Fruit fly (Drosophila melanogaster) whole organism, embryonic: Measurements from ENCODE around the gene Chpf.

Experiments
- ATbp ChIP-seq: fragments of 200-800 bp; sonication (Bioruptor generic); optimal IDR thresholded peaks from 2 replicates; lab custom pipeline; 2017; ENCODE audit warnings: missing biosample characterization, mild to moderate bottlenecking, missing genetic modification characterization, missing genetic modification reagents
- Adf1 ChIP-seq: fragments of 200-800 bp; sonication (Bioruptor generic); IDR thresholded peaks from 2 replicates; pipeline ENCODE4 v1.3.6; 2022; ENCODE audit warnings: missing biosample characterization, missing genetic modification characterization
- Awh ChIP-seq: fragments of 200-800 bp; sonication (Bioruptor generic); IDR thresholded peaks from 2 replicates; pipeline ENCODE4, ENCODE4 v1.3.6; 2022; ENCODE audit warnings: missing biosample characterization, missing genetic modification characterization
- C15 ChIP-seq: fragments of 200-800 bp; sonication (Bioruptor generic); IDR thresholded peaks from 3 replicates; pipeline ENCODE4 v1.3.6; 2022; ENCODE audit warnings: missing biosample characterization, missing genetic modification characterization
- CG11085 ChIP-seq: fragments of 200-800 bp; sonication (Bioruptor generic); IDR thresholded peaks from 2 replicates; pipeline ENCODE4 v1.3.6; 2022; ENCODE audit warnings: missing biosample characterization, missing genetic modification characterization
- CG11695 ChIP-seq: fragments of 200-800 bp; sonication (Bioruptor generic); IDR thresholded peaks from 3 replicates; pipeline ENCODE4 v1.3.6; 2022; ENCODE audit warnings: missing biosample characterization, missing genetic modification characterization
- CG12104 ChIP-seq: fragments of 200-800 bp; sonication (Bioruptor generic); optimal IDR thresholded peaks from 3 replicates; lab custom pipeline; 2016; ENCODE audit warnings: missing biosample characterization, missing genetic modification characterization
- CG17361 ChIP-seq: fragments of 200-800 bp; sonication (Bioruptor generic); IDR thresholded peaks from 3 replicates; pipeline ENCODE4 v1.3.6; 2022; ENCODE audit warnings: missing biosample characterization, missing genetic modification characterization
- CG1832 ChIP-seq: fragments of 200-800 bp; sonication (Bioruptor generic); optimal IDR thresholded peaks from 2 replicates; lab custom pipeline; 2017; ENCODE audit warnings: missing biosample characterization, mild to moderate bottlenecking, missing genetic modification characterization, inconsistent platforms
- CG2129 ChIP-seq: fragments of 200-800 bp; sonication (Bioruptor generic); IDR thresholded peaks from 2 replicates; pipeline ENCODE4 v1.3.6; 2022; ENCODE audit warnings: missing biosample characterization, missing genetic modification characterization; ENCODE audit not compliant: partially characterized antibody
- CG32767 ChIP-seq: fragments of 200-800 bp; sonication (Bioruptor generic); IDR thresholded peaks from 2 replicates; pipeline ENCODE4 v1.3.6; 2022; ENCODE audit warnings: missing biosample characterization, missing genetic modification characterization
- CG4328 ChIP-seq: fragments of 200-800 bp; sonication (Bioruptor generic); optimal IDR thresholded peaks from 3 replicates; lab custom pipeline; 2017; ENCODE audit warnings: missing biosample characterization, missing genetic modification reagents, missing genetic modification characterization
- CG4360 ChIP-seq: fragments of 200-800 bp; sonication (Bioruptor generic); IDR thresholded peaks from 2 replicates; pipeline ENCODE4 v1.3.6; 2022; ENCODE audit warnings: missing biosample characterization, missing genetic modification characterization
- CG7372 ChIP-seq: fragments of 200-800 bp; sonication (Bioruptor generic); IDR thresholded peaks from 2 replicates; pipeline ENCODE4 v1.3.6; 2022; ENCODE audit warnings: missing biosample characterization, missing genetic modification characterization
- CG7556 ChIP-seq: fragments of 200-800 bp; sonication (Bioruptor generic); optimal IDR thresholded peaks from 2 replicates; lab custom pipeline; 2017; ENCODE audit warnings: missing biosample characterization, mild to moderate bottlenecking, missing genetic modification characterization
- CG7987 ChIP-seq: fragments of 200-800 bp; sonication (Bioruptor generic); optimal IDR thresholded peaks from 2 replicates; lab custom pipeline; 2018; ENCODE audit warnings: missing biosample characterization, mild to moderate bottlenecking, missing genetic modification characterization, moderate library complexity
- CG8089 ChIP-seq: fragments of 200-800 bp; sonication (Bioruptor generic); optimal IDR thresholded peaks from 3 replicates; lab custom pipeline; 2016; ENCODE audit warnings: missing biosample characterization, missing genetic modification characterization
- CG8944 ChIP-seq: fragments of 200-800 bp; sonication (Bioruptor generic); optimal IDR thresholded peaks from 3 replicates; lab custom pipeline; 2016; ENCODE audit warnings: missing biosample characterization, missing genetic modification characterization
- CG9727 ChIP-seq: fragments of 200-800 bp; sonication (Bioruptor generic); optimal IDR thresholded peaks from 3 replicates; lab custom pipeline; 2017; ENCODE audit warnings: missing biosample characterization, mild to moderate bottlenecking, missing genetic modification characterization
- CG9932 ChIP-seq: fragments of 200-800 bp; sonication (Bioruptor generic); IDR thresholded peaks from 2 replicates; pipeline ENCODE4 v1.3.6; 2022; ENCODE audit warnings: missing biosample characterization, missing genetic modification characterization
- CHES-1-like ChIP-seq: fragments of 200-800 bp; sonication (Bioruptor generic); optimal IDR thresholded peaks from 2 replicates; lab custom pipeline; 2016; ENCODE audit warnings: missing biosample characterization, missing genetic modification characterization
- D19B ChIP-seq: fragments of 200-800 bp; sonication (Bioruptor generic); optimal IDR thresholded peaks from 2 replicates; lab custom pipeline; 2017; ENCODE audit warnings: missing biosample characterization, mild to moderate bottlenecking, missing genetic modification characterization
- Dbx ChIP-seq: fragments of 200-800 bp; sonication (Bioruptor generic); IDR thresholded peaks from 3 replicates; pipeline ENCODE4 v1.3.6; 2022; ENCODE audit warnings: missing biosample characterization, missing genetic modification characterization
- Dll ChIP-seq: fragments of 200-800 bp; sonication (Bioruptor generic); IDR thresholded peaks from 4 replicates; pipeline ENCODE4 v1.3.6; 2022; ENCODE audit warnings: missing biosample characterization, missing genetic modification characterization; ENCODE audit not compliant: partially characterized antibody
- Doc3 ChIP-seq: fragments of 200-800 bp; sonication (Bioruptor generic); IDR thresholded peaks from 3 replicates; pipeline ENCODE4 v1.3.6; 2022; ENCODE audit warnings: missing biosample characterization, missing genetic modification characterization; ENCODE audit not compliant: partially characterized antibody
- Dp ChIP-seq: fragments of 200-800 bp; sonication (Bioruptor generic); optimal IDR thresholded peaks from 2 replicates; lab custom pipeline; 2018; ENCODE audit warnings: missing biosample characterization, mild to moderate bottlenecking, missing genetic modification characterization, moderate library complexity
- Drgx ChIP-seq: fragments of 200-800 bp; sonication (Bioruptor generic); IDR thresholded peaks from 2 replicates; pipeline ENCODE4 v1.3.6; 2022; ENCODE audit warnings: missing biosample characterization, missing genetic modification characterization
- GATAe ChIP-seq: fragments of 200-800 bp; sonication (Bioruptor generic); conservative IDR thresholded peaks from 2 replicates; pipeline ENCODE4 v1.3.6; 2022; ENCODE audit warnings: missing biosample characterization, missing genetic modification characterization
- HmgD ChIP-seq: fragments of 200-800 bp; sonication (Bioruptor generic); optimal IDR thresholded peaks from 3 replicates; lab custom pipeline; 2016; ENCODE audit warnings: missing biosample characterization, missing genetic modification characterization
- Mrtf ChIP-seq: fragments of 200-800 bp; sonication (Bioruptor generic); IDR thresholded peaks from 3 replicates; pipeline ENCODE4 v1.3.6; 2022; ENCODE audit warnings: missing biosample characterization, missing genetic modification characterization
- Opbp ChIP-seq: fragments of 200-800 bp; sonication (Bioruptor generic); IDR thresholded peaks from 3 replicates; pipeline ENCODE4 v1.3.6; 2022; ENCODE audit warnings: missing biosample characterization, missing genetic modification characterization; ENCODE audit not compliant: partially characterized antibody
- Ptx1 ChIP-seq: fragments of 200-800 bp; sonication (Bioruptor generic); IDR thresholded peaks from 2 replicates; pipeline ENCODE4 v1.3.6; 2022; ENCODE audit warnings: missing biosample characterization, missing genetic modification characterization
- Six4 ChIP-seq: fragments of 200-800 bp; sonication (Bioruptor generic); optimal IDR thresholded peaks from 2 replicates; lab custom pipeline; 2016; ENCODE audit warnings: missing biosample characterization, missing genetic modification characterization
- Vsx1 ChIP-seq: fragments of 200-800 bp; sonication (Bioruptor generic); optimal IDR thresholded peaks from 2 replicates; lab custom pipeline; 2017; ENCODE audit warnings: missing biosample characterization, mild to moderate bottlenecking, missing genetic modification characterization, missing genetic modification reagents
- bigmax ChIP-seq: fragments of 200-800 bp; sonication (Bioruptor generic); optimal IDR thresholded peaks from 2 replicates; lab custom pipeline; 2018; ENCODE audit warnings: missing biosample characterization, mild to moderate bottlenecking, missing genetic modification characterization
- caup ChIP-seq: fragments of 200-800 bp; sonication (Bioruptor generic); optimal IDR thresholded peaks from 3 replicates; lab custom pipeline; 2017; ENCODE audit warnings: missing biosample characterization, mild to moderate bottlenecking, missing genetic modification characterization, moderate library complexity; ENCODE audit not compliant: severe bottlenecking
- chif ChIP-seq, 2 experiments: fragments of 200-800 bp; sonication (Bioruptor generic); optimal IDR thresholded peaks; 3 replicates each; lab custom pipeline; 2016; ENCODE audit warnings: missing biosample characterization in 2 of 2, missing genetic modification characterization in 2 of 2
- da ChIP-seq: fragments of 200-800 bp; sonication (Bioruptor generic); optimal IDR thresholded peaks from 2 replicates; lab custom pipeline; 2016; ENCODE audit warnings: missing biosample characterization, missing genetic modification characterization
- dimm ChIP-seq: fragments of 200-800 bp; sonication (Bioruptor generic); IDR thresholded peaks from 2 replicates; pipeline ENCODE4 v1.3.6; 2022; ENCODE audit warnings: missing biosample characterization, missing genetic modification characterization
- dpn ChIP-seq, 2 experiments: fragments of 200-800 bp; sonication (Bioruptor generic); optimal IDR thresholded peaks; 3 replicates each; lab custom pipeline; 2016; ENCODE audit warnings: missing biosample characterization in 2 of 2, missing genetic modification characterization in 2 of 2
- eyg ChIP-seq: fragments of 200-800 bp; sonication (Bioruptor generic); optimal IDR thresholded peaks from 3 replicates; lab custom pipeline; 2016; ENCODE audit warnings: missing biosample characterization, missing genetic modification characterization
- fd102C ChIP-seq: fragments of 200-800 bp; sonication (Bioruptor generic); optimal IDR thresholded peaks from 2 replicates; lab custom pipeline; 2018; ENCODE audit warnings: missing biosample characterization, mild to moderate bottlenecking, missing genetic modification characterization, moderate library complexity
- hb ChIP-seq: fragments of 200-800 bp; sonication (Bioruptor generic); IDR thresholded peaks from 3 replicates; pipeline ENCODE4 v1.3.6; 2022; ENCODE audit warnings: missing biosample characterization, missing genetic modification characterization; ENCODE audit not compliant: partially characterized antibody
- lmd ChIP-seq: fragments of 200-800 bp; sonication (Bioruptor generic); IDR thresholded peaks from 2 replicates; pipeline ENCODE4 v1.3.6; 2022; ENCODE audit warnings: missing biosample characterization, missing genetic modification characterization
- nerfin-2 ChIP-seq: fragments of 200-800 bp; sonication (Bioruptor generic); IDR thresholded peaks from 2 replicates; pipeline ENCODE4 v1.3.6; 2022; ENCODE audit warnings: missing biosample characterization, missing genetic modification characterization; ENCODE audit not compliant: partially characterized antibody
- pan ChIP-seq, 4 experiments: fragments of >200 bp in 3 of 4; fragments of 200-800 bp in 1 of 4; sonication (Bioruptor generic) in 1 of 4; optimal IDR thresholded peaks in 3 of 4; IDR thresholded peaks in 1 of 4; 2 replicates each; pipeline versions ENCODE4 v1.3.6 to Lab custom; 2017 to 2022; ENCODE audit warnings: missing biosample characterization in 2 of 4, missing genetic modification characterization in 2 of 4, mixed read lengths in 1 of 4
- sens ChIP-seq: fragments of 200-800 bp; sonication (Bioruptor generic); peaks from one replicate; lab custom pipeline; 2016; ENCODE audit warnings: missing biosample characterization, missing genetic modification characterization
- slou ChIP-seq: fragments of 200-800 bp; sonication (Bioruptor generic); optimal IDR thresholded peaks from 3 replicates; lab custom pipeline; 2016; ENCODE audit warnings: missing biosample characterization, missing genetic modification characterization
- slp2 ChIP-seq: fragments of 200-800 bp; sonication (Bioruptor generic); optimal IDR thresholded peaks from 2 replicates; lab custom pipeline; 2016; ENCODE audit warnings: missing biosample characterization, missing genetic modification characterization
- ssp ChIP-seq: fragments of 200-800 bp; sonication (Bioruptor generic); IDR thresholded peaks from 2 replicates; pipeline ENCODE4 v1.3.6; 2022; ENCODE audit warnings: missing biosample characterization, missing genetic modification characterization
- yki ChIP-seq: fragments of >200 bp; optimal IDR thresholded peaks from 3 replicates; lab custom pipeline; 2018

Chpf gene

dm6 chrX:13099919-13100318 lies 12.3 kb downstream of the Chpf start (continued):
- peak; percentile 48 for TF ChIP-seq CG4360 (GFP tag; lab: Robert Waterston, UW)
- TF ChIP-seq D19B, result peak; percentile 59
- peak; percentile 84 for TF ChIP-seq caup (GFP tag; lab: Kevin White, UChicago)
- peak; percentile 90 for TF ChIP-seq CG11695 (GFP tag; lab: Robert Waterston, UW)
- no peak for TF ChIP-seq da
- no peak for TF ChIP-seq CG8089 (GFP tag; lab: Kevin White, UChicago)
- TF ChIP-seq Ptx1, result peak; percentile 89
- no peak for TF ChIP-seq hb (GFP tag; lab: Robert Waterston, UW)
- peak; percentile 52 for TF ChIP-seq Vsx1 (GFP tag; lab: Kevin White, UChicago)
- TF ChIP-seq GATAe, result no peak
- TF ChIP-seq fd102C (GFP tag; lab: Kevin White, UChicago), result no peak
- peak; percentile 41; the same call in 1 of the 2 replicates for TF ChIP-seq Adf1 (GFP tag; lab: Robert Waterston, UW)
- TF ChIP-seq CG2129, result no peak
- TF ChIP-seq CG17361 (GFP tag; lab: Robert Waterston, UW), result peak; percentile 79
- TF ChIP-seq Dll (GFP tag; lab: Robert Waterston, UW), result no peak
- no peak for TF ChIP-seq nerfin-2
- TF ChIP-seq eyg (GFP tag; lab: Kevin White, UChicago), result no peak
- no peak for TF ChIP-seq bigmax (GFP tag; lab: Kevin White, UChicago)
- no peak for TF ChIP-seq slou (GFP tag; lab: Kevin White, UChicago)
- TF ChIP-seq pan (optimal IDR thresholded peaks at IDR 0.05; lab: Kevin White, UChicago), result no peak
- TF ChIP-seq pan (GFP tag; optimal IDR thresholded peaks at IDR 0.05 in 1 of 2, IDR thresholded peaks at IDR 0.05 in 1 of 2), result peak in 1 of 2 experiments; percentile 93
- TF ChIP-seq chif (GFP tag; optimal IDR thresholded peaks at IDR 0.05; lab: Kevin White, UChicago), result no peak
- peak; percentile 75 for TF ChIP-seq sens (GFP tag; lab: Kevin White, UChicago)
- TF ChIP-seq CG9727, result peak; percentile 70
- no peak for TF ChIP-seq C15 (GFP tag; lab: Robert Waterston, UW)
- TF ChIP-seq HmgD (GFP tag; lab: Kevin White, UChicago), result no peak
- TF ChIP-seq CHES-1-like (GFP tag; lab: Kevin White, UChicago), result no peak
- peak; percentile 66 for TF ChIP-seq ATbp (GFP tag; lab: Kevin White, UChicago)
- TF ChIP-seq CG7372 (GFP tag; lab: Robert Waterston, UW), result peak; percentile 87
- peak; percentile 28 to 82 for TF ChIP-seq dpn (GFP tag; optimal IDR thresholded peaks at IDR 0.05; lab: Kevin White, UChicago)
- TF ChIP-seq CG7987 (GFP tag; lab: Kevin White, UChicago), result peak; percentile 54
- peak; percentile 93 for TF ChIP-seq lmd (GFP tag; lab: Robert Waterston, UW)
- TF ChIP-seq Opbp (GFP tag; lab: Robert Waterston, UW), result no peak
- peak; percentile 79 for TF ChIP-seq CG32767 (GFP tag; lab: Robert Waterston, UW)
- TF ChIP-seq ssp (GFP tag; lab: Robert Waterston, UW), result peak; percentile 70
- peak; percentile 76 for TF ChIP-seq CG7556 (GFP tag; lab: Kevin White, UChicago)
- TF ChIP-seq Dbx (GFP tag; lab: Robert Waterston, UW), result peak; percentile 86
- TF ChIP-seq Six4 (GFP tag; lab: Kevin White, UChicago), result peak; percentile 57
- peak; percentile 38 for TF ChIP-seq CG4328 (GFP tag; lab: Kevin White, UChicago)
- peak; percentile 72 for TF ChIP-seq Drgx (GFP tag; lab: Robert Waterston, UW)
- TF ChIP-seq CG9932, result peak; percentile 92
- peak; percentile 85 for TF ChIP-seq CG11085
- TF ChIP-seq slp2 (GFP tag; lab: Kevin White, UChicago), result no peak
- TF ChIP-seq Doc3, result no peak
- no peak for TF ChIP-seq Dp (GFP tag; lab: Kevin White, UChicago)
- TF ChIP-seq Awh (GFP tag; lab: Robert Waterston, UW), result peak; percentile 83; the same call in 1 of the 2 replicates
- no peak for TF ChIP-seq CG1832
- no peak for TF ChIP-seq yki (lab: Kevin White, UChicago)
- TF ChIP-seq Mrtf (GFP tag; lab: Robert Waterston, UW), result peak; percentile 91
- 0 out of 2 replicates have a peak, but pooled peaks have one; percentile 46 for TF ChIP-seq dimm (GFP tag; lab: Robert Waterston, UW)
- peak; percentile 46 for TF ChIP-seq CG12104 (GFP tag; lab: Kevin White, UChicago)
- no peak for TF ChIP-seq CG8944 (GFP tag; lab: Kevin White, UChicago)
